Worm (Caenorhabditis elegans): ENCODE data around the gene R144.13.

DNA sequence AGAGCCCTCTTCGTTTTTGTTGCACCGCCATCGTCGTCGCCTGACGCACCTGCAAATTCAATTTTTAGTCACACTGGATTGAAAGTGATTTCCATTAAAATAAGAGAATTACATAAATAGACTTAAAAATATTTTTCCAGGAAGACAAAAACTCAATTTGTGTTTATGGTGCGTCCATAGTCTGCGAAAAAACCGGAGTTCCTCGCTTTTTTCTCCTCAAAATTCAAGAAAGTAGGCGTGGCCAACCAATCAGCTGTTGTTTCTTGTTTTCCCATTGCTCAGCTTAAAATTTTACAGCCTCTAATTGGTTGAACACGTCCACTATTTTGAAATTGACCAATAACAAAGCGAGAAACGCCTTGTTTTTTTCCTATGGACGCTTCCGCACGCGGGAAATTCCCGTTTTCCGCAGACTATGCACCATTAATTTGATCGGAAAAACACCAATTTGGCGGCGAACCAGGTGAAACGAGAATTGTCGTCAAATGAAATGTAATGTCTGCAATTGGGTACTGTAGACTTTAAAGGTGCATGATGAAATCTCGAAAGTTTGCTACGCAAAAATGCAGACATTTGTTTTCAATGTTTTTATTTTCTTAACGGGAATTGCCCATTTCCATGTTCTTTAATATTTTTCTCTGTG is 38.5 kb upstream of the R144.13 start, which contains the start of gene C27F2.7:
- TF ChIP-seq ceh-62 (tag; optimal IDR thresholded peaks at IDR 0.05), result no peak
- TF ChIP-seq lin-13 (GFP tag; optimal IDR thresholded peaks at IDR 0.05), result no peak
- no peak for TF ChIP-seq mxl-3 (GFP tag; optimal IDR thresholded peaks at IDR 0.05)
- TF ChIP-seq F10B5.3 (tag; optimal IDR thresholded peaks at IDR 0.05), result no peak
- no peak for TF ChIP-seq aly-2 (tag; optimal IDR thresholded peaks at IDR 0.05)
- no peak for TF ChIP-seq gei-8 (GFP tag; optimal IDR thresholded peaks at IDR 0.05)
- TF ChIP-seq nhr-10 (tag; optimal IDR thresholded peaks at IDR 0.05), result no peak
- no peak for TF ChIP-seq nhr-76 (tag; optimal IDR thresholded peaks at IDR 0.05)
- no peak for TF ChIP-seq lsy-2 (tag; optimal IDR thresholded peaks at IDR 0.05)
- no peak for TF ChIP-seq daf-8 (GFP tag; IDR thresholded peaks at IDR 0.05)

Data from whole organism, L4 larva.